Worm (Caenorhabditis elegans) whole organism, L2 larva: ENCODE data around the gene Y43F8B.23.

Experiments used
- C34F6.9 ChIP-seq: fragments of 150-350 bp; optimal IDR thresholded peaks from 2 replicates; lab custom pipeline; 2014; ENCODE audit warnings: missing biosample characterization, missing genetic modification characterization
- F13H6.1 ChIP-seq: sonication (generic microtip); optimal IDR thresholded peaks from 2 replicates; lab custom pipeline; 2016; ENCODE audit warnings: missing genetic modification characterization, missing compliant biosample characterization
- R02D3.7 ChIP-seq: fragments of 150-350 bp; optimal IDR thresholded peaks from 2 replicates; lab custom pipeline; 2014; ENCODE audit warnings: missing biosample characterization, missing genetic modification characterization
- Y55F3AM.14 ChIP-seq: fragments of 200-800 bp; sonication (Bioruptor generic); optimal IDR thresholded peaks from 2 replicates; lab custom pipeline; 2018; ENCODE audit warnings: mild to moderate bottlenecking, missing genetic modification characterization, missing compliant biosample characterization
- alr-1 ChIP-seq: fragments of 150-350 bp; optimal IDR thresholded peaks from 2 replicates; lab custom pipeline; 2014; ENCODE audit warnings: missing biosample characterization, missing genetic modification characterization
- aly-2 ChIP-seq: fragments of 150-350 bp; optimal IDR thresholded peaks from 2 replicates; lab custom pipeline; 2014; ENCODE audit warnings: missing biosample characterization, missing genetic modification characterization
- ama-1 ChIP-seq: fragments of 150-350 bp; optimal IDR thresholded peaks from 2 replicates; lab custom pipeline; 2018; ENCODE audit warnings: inconsistent platforms
- blmp-1 ChIP-seq: sonication (generic microtip); optimal IDR thresholded peaks from 2 replicates; lab custom pipeline; 2017; ENCODE audit warnings: missing genetic modification characterization, mild to moderate bottlenecking, missing compliant biosample characterization, antibody characterized with exemption, moderate library complexity; ENCODE audit not compliant: insufficient read depth
- ceh-82 ChIP-seq: fragments of 150-350 bp; optimal IDR thresholded peaks from 2 replicates; lab custom pipeline; 2014; ENCODE audit warnings: missing biosample characterization, missing genetic modification characterization
- crh-2 ChIP-seq: sonication (generic microtip); optimal IDR thresholded peaks from 2 replicates; lab custom pipeline; 2017; ENCODE audit warnings: missing biosample characterization, missing genetic modification characterization
- dmd-4 ChIP-seq: sonication (generic microtip); optimal IDR thresholded peaks from 2 replicates; lab custom pipeline; 2017; ENCODE audit warnings: missing biosample characterization, missing genetic modification characterization
- egl-27 ChIP-seq: sonication (generic microtip); optimal IDR thresholded peaks from 3 replicates; lab custom pipeline; 2017; ENCODE audit warnings: missing biosample characterization, missing genetic modification reagents, missing genetic modification characterization
- elt-1 ChIP-seq: fragments of 150-350 bp; optimal IDR thresholded peaks from 2 replicates; lab custom pipeline; 2014; ENCODE audit warnings: missing biosample characterization, missing genetic modification characterization
- elt-3 ChIP-seq: sonication (generic microtip); optimal IDR thresholded peaks from 2 replicates; lab custom pipeline; 2017; ENCODE audit warnings: missing biosample characterization, missing genetic modification characterization
- fos-1 ChIP-seq: fragments of 150-350 bp; optimal IDR thresholded peaks from 2 replicates; lab custom pipeline; 2014; ENCODE audit warnings: missing biosample characterization, missing genetic modification characterization
- gmeb-1 ChIP-seq: fragments of 150-350 bp; optimal IDR thresholded peaks from 2 replicates; lab custom pipeline; 2014; ENCODE audit warnings: missing biosample characterization, missing genetic modification characterization
- lin-11 ChIP-seq: fragments of 150-350 bp; sonication (generic microtip); optimal IDR thresholded peaks from 2 replicates; lab custom pipeline; 2014; ENCODE audit warnings: missing biosample characterization, missing genetic modification characterization, inconsistent platforms, mixed read lengths
- lin-13 ChIP-seq: fragments of 150-350 bp; optimal IDR thresholded peaks from 2 replicates; lab custom pipeline; 2014; ENCODE audit warnings: missing biosample characterization, missing genetic modification reagents, missing genetic modification characterization
- lin-39 ChIP-seq: fragments of 150-350 bp; optimal IDR thresholded peaks from 2 replicates; lab custom pipeline; 2014; ENCODE audit warnings: missing biosample characterization, missing genetic modification reagents, missing genetic modification characterization
- lsy-2 ChIP-seq, 2 experiments: fragments of 150-350 bp in 1 of 2; sonication (generic microtip) in 1 of 2; optimal IDR thresholded peaks; 2 replicates each; lab custom pipeline; 2014 to 2017; ENCODE audit warnings: missing biosample characterization in 2 of 2, missing genetic modification characterization in 2 of 2
- mab-5 ChIP-seq: fragments of 150-350 bp; optimal IDR thresholded peaks from 2 replicates; lab custom pipeline; 2014; ENCODE audit warnings: missing biosample characterization, missing genetic modification characterization
- mdl-1 ChIP-seq, 2 experiments: fragments of 150-350 bp in 1 of 2; sonication (generic microtip) in 1 of 2; optimal IDR thresholded peaks; 2 replicates each; lab custom pipeline; 2017; ENCODE audit warnings: missing biosample characterization in 2 of 2, missing genetic modification characterization in 2 of 2
- nhr-10 ChIP-seq: sonication (generic microtip); optimal IDR thresholded peaks from 2 replicates; lab custom pipeline; 2017; ENCODE audit warnings: missing biosample characterization, missing genetic modification characterization
- nhr-11 ChIP-seq: fragments of 150-350 bp; optimal IDR thresholded peaks from 2 replicates; lab custom pipeline; 2014; ENCODE audit warnings: missing biosample characterization, missing genetic modification characterization
- nhr-12 ChIP-seq: fragments of 150-350 bp; optimal IDR thresholded peaks from 2 replicates; lab custom pipeline; 2014; ENCODE audit warnings: missing biosample characterization, missing genetic modification characterization
- nhr-129 ChIP-seq: fragments of 150-350 bp; optimal IDR thresholded peaks from 2 replicates; lab custom pipeline; 2014; ENCODE audit warnings: missing biosample characterization, missing genetic modification characterization
- nhr-237 ChIP-seq: fragments of 150-350 bp; optimal IDR thresholded peaks from 2 replicates; lab custom pipeline; 2014; ENCODE audit warnings: missing biosample characterization, missing genetic modification characterization
- nhr-25 ChIP-seq: fragments of 150-350 bp; sonication (generic microtip); optimal IDR thresholded peaks from 3 replicates; lab custom pipeline; 2014; ENCODE audit warnings: missing biosample characterization, missing genetic modification characterization
- nhr-6 ChIP-seq: fragments of 150-350 bp; optimal IDR thresholded peaks from 2 replicates; lab custom pipeline; 2014; ENCODE audit warnings: missing biosample characterization, missing genetic modification characterization
- nhr-77 ChIP-seq: fragments of 150-350 bp; optimal IDR thresholded peaks from 2 replicates; lab custom pipeline; 2014; ENCODE audit warnings: missing biosample characterization, missing genetic modification characterization
- peb-1 ChIP-seq: fragments of 150-350 bp; optimal IDR thresholded peaks from 2 replicates; lab custom pipeline; 2014; ENCODE audit warnings: missing biosample characterization, missing genetic modification characterization
- sem-4 ChIP-seq: fragments of 150-350 bp; optimal IDR thresholded peaks from 2 replicates; lab custom pipeline; 2014; ENCODE audit warnings: missing biosample characterization, missing genetic modification reagents, missing genetic modification characterization
- skn-1 ChIP-seq: sonication (generic microtip); optimal IDR thresholded peaks from 2 replicates; lab custom pipeline; 2017; ENCODE audit warnings: missing biosample characterization, missing genetic modification characterization
- sma-3 ChIP-seq: sonication (generic microtip); optimal IDR thresholded peaks from 2 replicates; lab custom pipeline; 2016; ENCODE audit warnings: missing genetic modification reagents, missing genetic modification characterization, missing compliant biosample characterization
- sma-9 ChIP-seq, 2 experiments: fragments of 150-350 bp in 1 of 2; sonication (generic microtip) in 1 of 2; optimal IDR thresholded peaks; 2 replicates each; lab custom pipeline; 2014 to 2016; ENCODE audit warnings: missing genetic modification characterization in 2 of 2, mild to moderate bottlenecking in 1 of 2, missing biosample characterization in 1 of 2, missing compliant biosample characterization in 1 of 2, missing genetic modification reagents in 1 of 2, moderate library complexity in 1 of 2
- snpc-4 ChIP-seq: fragments of 150-350 bp; optimal IDR thresholded peaks from 2 replicates; lab custom pipeline; 2014; ENCODE audit warnings: missing biosample characterization, missing genetic modification characterization
- zag-1 ChIP-seq: fragments of 150-350 bp; optimal IDR thresholded peaks from 2 replicates; lab custom pipeline; 2014; ENCODE audit warnings: missing biosample characterization, missing genetic modification characterization
- ztf-1 ChIP-seq: fragments of 200-800 bp; sonication (Bioruptor generic); conservative IDR thresholded peaks from 2 replicates; pipeline ENCODE4 v1.3.6; 2022; ENCODE audit warnings: missing genetic modification characterization, missing compliant biosample characterization
- ztf-4 ChIP-seq: fragments of 150-350 bp; optimal IDR thresholded peaks from 2 replicates; lab custom pipeline; 2014; ENCODE audit warnings: missing biosample characterization, missing genetic modification characterization

Gene Y43F8B.23

DNA sequence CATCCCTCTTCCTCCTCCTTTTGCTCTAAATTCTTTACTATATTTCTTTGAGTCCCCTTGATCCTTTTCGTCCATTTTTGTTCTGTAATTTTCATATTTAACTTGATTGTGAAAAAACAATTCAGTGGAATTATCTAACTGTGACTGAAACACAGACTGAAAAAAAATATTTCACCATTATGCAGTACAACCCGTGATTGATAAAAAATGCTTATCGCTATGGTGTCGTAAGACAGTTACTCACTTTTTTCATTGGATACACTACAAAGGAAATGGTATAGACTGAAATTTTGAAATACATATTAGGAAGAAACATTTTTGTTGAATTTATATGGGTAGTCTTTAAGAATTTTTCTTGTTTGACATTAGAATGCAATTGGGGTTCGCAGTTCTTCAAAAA is at the start of gene Y43F8B.23:
Y43F8B.23 (minus strand) TSS at position 75 of the 400 bp plus-strand sequence.
- TF ChIP-seq fos-1 (tag; lab: Kevin White, UChicago) (peak; percentile 92), gmeb-1 (tag; lab: Kevin White, UChicago) (peak; percentile 2), crh-2 (tag; lab: Kevin White, UChicago) (peak; percentile 14), ama-1 (no peak), nhr-237 (tag; lab: Kevin White, UChicago) (no peak)

DNA sequence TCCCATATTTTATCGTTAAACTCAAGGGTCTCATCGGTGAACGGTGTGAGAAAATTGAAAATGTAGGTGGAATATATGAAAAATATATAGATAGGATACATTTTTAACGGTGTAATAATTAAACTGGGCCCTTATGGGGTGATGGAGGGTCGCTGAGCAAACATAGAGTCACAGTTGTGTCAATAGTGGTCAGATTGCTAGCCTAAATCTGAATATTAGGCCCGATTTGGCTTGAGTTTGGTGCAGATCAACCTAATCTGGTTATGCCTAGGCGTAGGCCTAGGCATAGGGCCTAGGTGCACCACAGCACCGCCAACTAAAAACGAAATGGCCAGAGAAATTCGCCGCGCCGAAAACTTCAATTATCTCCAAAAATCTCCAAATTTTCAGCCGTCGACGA is 46.1 kb upstream of the Y43F8B.23 start, which contains the start of gene phy-4:
phy-4 (minus strand) TSS at position 101 of the 400 bp plus-strand sequence.
- TF ChIP-seq lin-11 (tag; lab: Kevin White, UChicago) (no peak), gmeb-1 (tag; lab: Kevin White, UChicago) (no peak), R02D3.7 (tag; lab: Kevin White, UChicago) (no peak), nhr-6 (tag; lab: Kevin White, UChicago) (no peak), sma-3 (GFP tag; lab: Kevin White, UChicago) (no peak), dmd-4 (tag; lab: Kevin White, UChicago) (no peak), ama-1 (no peak), ceh-82 (tag; lab: Kevin White, UChicago) (no peak), elt-3 (no peak), F13H6.1 (no peak), lin-39 (tag; lab: Kevin White, UChicago) (no peak), alr-1 (tag; lab: Kevin White, UChicago) (no peak), mab-5 (tag; lab: Kevin White, UChicago) (no peak), egl-27 (no peak), nhr-25 (no peak), lin-13 (GFP tag; lab: Kevin White, UChicago) (no peak), nhr-11 (tag; lab: Kevin White, UChicago) (no peak), C34F6.9 (tag; lab: Kevin White, UChicago) (no peak), skn-1 (tag; lab: Kevin White, UChicago) (no peak)

DNA sequence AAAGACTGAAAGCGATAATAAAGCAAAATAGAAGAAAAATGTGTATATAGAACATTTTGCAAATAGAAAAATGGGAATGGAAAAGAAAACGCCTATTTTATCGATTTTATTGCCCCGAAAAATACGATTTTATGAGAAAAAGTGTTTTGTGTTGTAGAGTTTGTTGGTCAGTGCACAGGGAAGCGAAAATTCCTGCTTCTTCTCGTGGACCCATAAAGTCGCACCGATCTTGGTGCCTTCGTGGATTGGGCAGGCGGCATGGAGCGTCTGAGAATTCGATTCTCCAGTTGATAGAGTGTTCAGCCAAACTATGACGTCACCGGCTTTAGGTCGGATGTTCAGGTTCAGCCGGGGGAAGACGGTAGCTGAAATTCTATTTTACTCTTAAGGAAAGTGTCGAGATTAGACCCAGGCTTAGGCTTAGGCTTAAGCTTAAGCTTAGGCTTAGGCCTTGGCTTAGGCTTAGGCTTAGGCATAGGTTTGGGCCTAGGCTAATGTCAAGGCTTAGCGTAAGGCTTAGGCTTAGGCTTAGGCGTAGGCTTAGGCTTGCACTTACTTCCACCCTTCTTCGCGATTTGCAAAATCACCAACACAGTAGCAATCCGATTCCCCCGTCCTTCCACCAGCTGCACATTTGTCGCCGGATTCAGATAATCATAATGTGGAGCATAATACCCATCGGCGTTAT is 45.0 kb upstream of the Y43F8B.23 start, which contains the start of gene Y43F8B.19:
Y43F8B.19 (minus strand) TSS at position 51 of the 688 bp plus-strand sequence.
- no peak for TF ChIP-seq sem-4
- TF ChIP-seq ztf-4 (tag; lab: Kevin White, UChicago): no peak
- no peak for TF ChIP-seq Y55F3AM.14
- TF ChIP-seq nhr-10 (tag; lab: Kevin White, UChicago): no peak
- TF ChIP-seq blmp-1 (tag; lab: Kevin White, UChicago): no peak
- no peak for TF ChIP-seq aly-2
- TF ChIP-seq sma-3 (GFP tag; lab: Kevin White, UChicago): no peak
- no peak for TF ChIP-seq snpc-4
- TF ChIP-seq R02D3.7 (tag; lab: Kevin White, UChicago): no peak
- TF ChIP-seq nhr-77 (tag; lab: Kevin White, UChicago): no peak
- TF ChIP-seq ztf-1 (GFP tag; lab: Robert Waterston, UW): no peak
- TF ChIP-seq C34F6.9 (tag; lab: Kevin White, UChicago): no peak
- TF ChIP-seq lsy-2 (tag; optimal IDR thresholded peaks at IDR 0.05; lab: Kevin White, UChicago): no peak
- no peak for TF ChIP-seq nhr-25
- no peak for TF ChIP-seq nhr-129 (tag; lab: Kevin White, UChicago)
- TF ChIP-seq peb-1 (tag; lab: Kevin White, UChicago): no peak
- TF ChIP-seq nhr-6 (tag; lab: Kevin White, UChicago): no peak
- TF ChIP-seq egl-27: no peak
- no peak for TF ChIP-seq fos-1 (tag; lab: Kevin White, UChicago)
- TF ChIP-seq nhr-11 (tag; lab: Kevin White, UChicago): no peak

DNA sequence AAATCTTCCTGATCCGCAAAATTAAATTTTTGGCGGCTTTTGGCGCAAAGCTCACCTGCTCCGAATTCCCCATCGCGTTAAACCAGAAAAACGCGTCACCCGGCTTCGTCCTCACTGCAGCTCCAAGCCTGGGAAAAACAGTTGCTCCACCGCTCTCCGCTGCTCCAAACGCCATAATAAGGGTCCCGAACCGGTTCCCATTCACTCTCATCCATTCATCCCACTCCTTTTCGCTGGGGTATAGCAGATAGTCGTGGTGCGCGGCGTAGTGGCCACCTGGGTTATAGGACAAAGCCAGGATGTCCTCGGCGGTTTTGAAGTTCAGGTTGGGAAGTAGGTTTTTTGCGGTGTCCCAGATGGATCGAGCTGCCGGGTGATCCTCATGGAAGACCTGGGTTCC is 43.5 kb upstream of the Y43F8B.23 start:
- TF ChIP-seq nhr-12 (no peak), nhr-129 (tag; lab: Kevin White, UChicago) (no peak), mdl-1 (tag; optimal IDR thresholded peaks at IDR 0.05; lab: Kevin White, UChicago) (no peak), alr-1 (tag; lab: Kevin White, UChicago) (no peak), elt-3 (no peak), ztf-1 (GFP tag; lab: Robert Waterston, UW) (no peak), blmp-1 (tag; lab: Kevin White, UChicago) (no peak), aly-2 (no peak), nhr-77 (tag; lab: Kevin White, UChicago) (no peak), lin-11 (tag; lab: Kevin White, UChicago) (no peak), snpc-4 (no peak), ztf-4 (tag; lab: Kevin White, UChicago) (no peak), elt-1 (tag; lab: Kevin White, UChicago) (no peak), sma-9 (GFP tag; optimal IDR thresholded peaks at IDR 0.05; lab: Kevin White, UChicago) (no peak), sma-9 (tag; optimal IDR thresholded peaks at IDR 0.05; lab: Kevin White, UChicago) (no peak), zag-1 (tag; lab: Kevin White, UChicago) (no peak)
